Fruit fly (Drosophila melanogaster): Measurements from ENCODE around the gene CG31125.
A peak's percentile ranks its signal among the peaks of the same experiment; 100 is the strongest.

- TF ChIP-seq psq (optimal IDR thresholded peaks at IDR 0.05) (peak; percentile 45), Myc (optimal IDR thresholded peaks at IDR 0.05) (no peak), ttk (optimal IDR thresholded peaks at IDR 0.05) (no peak), insv (optimal IDR thresholded peaks at IDR 0.05) (no peak), Sin3A (optimal IDR thresholded peaks at IDR 0.05) (no peak), h (optimal IDR thresholded peaks at IDR 0.05) (no peak)
Observed at dm6 chr3R:24651044-24651459, 3.6 kb downstream of the CG31125 start.
